Fruit fly (Drosophila melanogaster): Measurements from ENCODE around the gene CG12104.

The CG12104 gene

dm6 chr3L:1586266-1587054 lies 16.0 kb downstream of the CG12104 start (continued):
- TF ChIP-seq CG30403 (GFP tag; optimal IDR thresholded peaks at IDR 0.05) (no peak), sna (GFP tag; IDR thresholded peaks at IDR 0.05; ENCODE audit: partially characterized antibody) (peak; percentile 84), Dip3 (GFP tag; optimal IDR thresholded peaks at IDR 0.05) (no peak), amos (GFP tag; IDR thresholded peaks at IDR 0.05; ENCODE audit: partially characterized antibody) (peak; percentile 50; the same call in 1 of the 2 replicates), Hr51 (GFP tag; optimal IDR thresholded peaks at IDR 0.05) (no peak), shn (GFP tag; optimal IDR thresholded peaks at IDR 0.05) (no peak), CG10274 (GFP tag; optimal IDR thresholded peaks at IDR 0.05) (no peak), Myb (GFP tag; optimal IDR thresholded peaks at IDR 0.05) (no peak), CG16779 (GFP tag; IDR thresholded peaks at IDR 0.05) (no peak), danr (GFP tag; IDR thresholded peaks at IDR 0.05) (no peak), ap (GFP tag; IDR thresholded peaks at IDR 0.05) (no peak), sim (GFP tag; IDR thresholded peaks at IDR 0.05) (no peak), Adf1 (GFP tag; IDR thresholded peaks at IDR 0.05) (peak; percentile 34; the same call in 1 of the 2 replicates), grau (tag; optimal IDR thresholded peaks at IDR 0.05) (no peak), CG33557 (GFP tag; optimal IDR thresholded peaks at IDR 0.05) (no peak), corto (GFP tag; optimal IDR thresholded peaks at IDR 0.05) (peak; percentile 10), CG8765 (GFP tag; IDR thresholded peaks at IDR 0.05) (peak; percentile 42; the same call in 1 of the 2 replicates), Fer1 (GFP tag; optimal IDR thresholded peaks at IDR 0.05) (peak; percentile 47), Antp (GFP tag; optimal IDR thresholded peaks at IDR 0.05) (no peak), Ada2b (GFP tag; IDR thresholded peaks at IDR 0.05) (no peak), Nf-YB (GFP tag; optimal IDR thresholded peaks at IDR 0.05) (no peak), CG9609 (GFP tag; optimal IDR thresholded peaks at IDR 0.05) (no peak), chinmo (GFP tag; IDR thresholded peaks at IDR 0.05; ENCODE audit: partially characterized antibody) (peak; percentile 82; the same call in 3 of the 4 replicates), CG7556 (GFP tag; optimal IDR thresholded peaks at IDR 0.05) (no peak), chn (GFP tag; optimal IDR thresholded peaks at IDR 0.05) (no peak), CG2712 (tag; optimal IDR thresholded peaks at IDR 0.05) (peak; percentile 3), CG1647 (GFP tag; optimal IDR thresholded peaks at IDR 0.05) (no peak), CG7987 (GFP tag; optimal IDR thresholded peaks at IDR 0.05) (peak; percentile 56), CG1832 (GFP tag; optimal IDR thresholded peaks at IDR 0.05) (peak; percentile 15), CG12071 (GFP tag; optimal IDR thresholded peaks at IDR 0.05) (peak; percentile 20), CG14667 (GFP tag; IDR thresholded peaks at IDR 0.05) (no peak), CG31224 (GFP tag; IDR thresholded peaks at IDR 0.05) (no peak), CG12942 (GFP tag; optimal IDR thresholded peaks at IDR 0.05) (no peak), crc (GFP tag; optimal IDR thresholded peaks at IDR 0.05) (no peak), CG18011 (GFP tag; optimal IDR thresholded peaks at IDR 0.05) (no peak), CG13287 (GFP tag; IDR thresholded peaks at IDR 0.05; ENCODE audit: partially characterized antibody) (peak; percentile 67), toy (GFP tag; IDR thresholded peaks at IDR 0.05) (no peak), gsb-n (tag; optimal IDR thresholded peaks at IDR 0.05) (no peak), kay (GFP tag; optimal IDR thresholded peaks at IDR 0.05) (no peak), NC2α (GFP tag; optimal IDR thresholded peaks at IDR 0.05) (no peak), odd (GFP tag; optimal IDR thresholded peaks at IDR 0.05) (peak; percentile 29), cwo (GFP tag; optimal IDR thresholded peaks at IDR 0.05) (peak; percentile 27), dysf (GFP tag; IDR thresholded peaks at IDR 0.05) (no peak), Hand (GFP tag; optimal IDR thresholded peaks at IDR 0.05) (no peak), mld (GFP tag; IDR thresholded peaks at IDR 0.05; ENCODE audit: partially characterized antibody) (no peak), CG10654 (GFP tag; optimal IDR thresholded peaks at IDR 0.05) (no peak), CG8281 (tag; optimal IDR thresholded peaks at IDR 0.05) (no peak), Chrac-16 (GFP tag; optimal IDR thresholded peaks at IDR 0.05) (no peak), twi (tag; optimal IDR thresholded peaks at IDR 0.05) (no peak)
